Worm (Caenorhabditis elegans) whole organism, L4 larva: ENCODE data around the gene crh-2.

Source experiments
- F37D6.2 ChIP-seq: sonication (generic microtip); optimal IDR thresholded peaks from 2 replicates; lab custom pipeline; 2016; ENCODE audit warnings: mild to moderate bottlenecking, missing genetic modification characterization, missing compliant biosample characterization
- F44E2.7 ChIP-seq: fragments of 200-800 bp; sonication (Bioruptor generic); IDR thresholded peaks from 2 replicates; pipeline ENCODE4 v2.1.2; 2022; ENCODE audit warnings: missing genetic modification characterization, missing compliant biosample characterization
- R02D3.7 ChIP-seq: fragments of 150-350 bp; sonication (generic microtip); optimal IDR thresholded peaks from 3 replicates; lab custom pipeline; 2014; ENCODE audit warnings: missing biosample characterization, missing genetic modification characterization
- T20F7.1 ChIP-seq: fragments of 200-800 bp; sonication (Bioruptor generic); optimal IDR thresholded peaks from 2 replicates; lab custom pipeline; 2018; ENCODE audit warnings: mild to moderate bottlenecking, missing genetic modification characterization, missing compliant biosample characterization
- Y105C5A.15 ChIP-seq: fragments of 200-800 bp; sonication (Bioruptor generic); IDR thresholded peaks from 2 replicates; pipeline ENCODE4 v1.3.6; 2022; ENCODE audit warnings: missing genetic modification characterization, missing compliant biosample characterization
- ZK337.2 ChIP-seq: fragments of 200-800 bp; sonication (Bioruptor generic); IDR thresholded peaks from 2 replicates; pipeline ENCODE4 v1.3.6; 2022; ENCODE audit warnings: missing genetic modification reagents, missing genetic modification characterization, missing compliant biosample characterization
- aha-1 ChIP-seq: fragments of 150-350 bp; peaks from one replicate; lab custom pipeline; 2014; ENCODE audit warnings: missing biosample characterization, missing genetic modification characterization
- ama-1 ChIP-seq: fragments of 150-350 bp; optimal IDR thresholded peaks from 2 replicates; lab custom pipeline; 2014; ENCODE audit warnings: inconsistent platforms, mixed read lengths
- ceh-32 ChIP-seq: sonication (generic microtip); optimal IDR thresholded peaks from 2 replicates; lab custom pipeline; 2016; ENCODE audit warnings: mild to moderate bottlenecking, missing genetic modification characterization, missing compliant biosample characterization; ENCODE audit not compliant: poor library complexity
- ceh-44 ChIP-seq: fragments of 200-800 bp; sonication (Bioruptor generic); IDR thresholded peaks from 2 replicates; pipeline ENCODE4 v1.3.6; 2022; ENCODE audit warnings: missing genetic modification reagents, missing genetic modification characterization, missing compliant biosample characterization
- cey-2 ChIP-seq: sonication (generic microtip); optimal IDR thresholded peaks from 3 replicates; lab custom pipeline; 2017; ENCODE audit warnings: missing genetic modification characterization, mild to moderate bottlenecking, missing compliant biosample characterization, antibody characterized with exemption, borderline replicate concordance; ENCODE audit not compliant: insufficient read depth
- daf-12 ChIP-seq: fragments of 150-350 bp; optimal IDR thresholded peaks from 2 replicates; lab custom pipeline; 2014; ENCODE audit warnings: missing biosample characterization, missing genetic modification reagents, missing genetic modification characterization
- dmd-9 ChIP-seq: fragments of 200-800 bp; sonication (Bioruptor generic); IDR thresholded peaks from 2 replicates; pipeline ENCODE4 v1.3.6; 2022; ENCODE audit warnings: missing genetic modification reagents, missing genetic modification characterization, missing compliant biosample characterization
- fkh-10 ChIP-seq: fragments of 150-350 bp; optimal IDR thresholded peaks from 2 replicates; lab custom pipeline; 2014; ENCODE audit warnings: missing biosample characterization, missing genetic modification reagents, missing genetic modification characterization
- gei-8 ChIP-seq: fragments of 200-800 bp; sonication (Bioruptor generic); optimal IDR thresholded peaks from 2 replicates; lab custom pipeline; 2018; ENCODE audit warnings: mild to moderate bottlenecking, missing genetic modification characterization, missing compliant biosample characterization
- hlh-11 ChIP-seq: fragments of 200-800 bp; sonication (Bioruptor generic); optimal IDR thresholded peaks from 2 replicates; lab custom pipeline; 2018; ENCODE audit warnings: mild to moderate bottlenecking, missing genetic modification characterization, missing compliant biosample characterization
- hlh-30 ChIP-seq: sonication (generic microtip); optimal IDR thresholded peaks from 2 replicates; lab custom pipeline; 2017; ENCODE audit warnings: antibody characterized with exemption, mild to moderate bottlenecking, missing genetic modification characterization, missing compliant biosample characterization; ENCODE audit not compliant: insufficient read depth
- jun-1 ChIP-seq: fragments of 150-350 bp; optimal IDR thresholded peaks from 2 replicates; lab custom pipeline; 2014; ENCODE audit warnings: missing biosample characterization, missing genetic modification reagents, missing genetic modification characterization
- lin-38 ChIP-seq: fragments of 200-800 bp; sonication (Bioruptor generic); IDR thresholded peaks from 2 replicates; pipeline ENCODE4 v1.3.6; 2022; ENCODE audit warnings: missing genetic modification reagents, missing genetic modification characterization, missing compliant biosample characterization
- lsy-2 ChIP-seq, 2 experiments: fragments of 150-350 bp in 1 of 2; sonication (generic microtip) in 1 of 2; optimal IDR thresholded peaks; 2 replicates each; lab custom pipeline; 2014 to 2017; ENCODE audit warnings: missing biosample characterization in 2 of 2, missing genetic modification characterization in 2 of 2
- madf-5 ChIP-seq, 2 experiments: fragments of 200-800 bp; sonication (Bioruptor generic); IDR thresholded peaks; 2 replicates each; pipeline ENCODE4 v1.3.6; 2022; ENCODE audit warnings: missing compliant biosample characterization in 2 of 2, missing genetic modification characterization in 2 of 2
- mdl-1 ChIP-seq, 2 experiments: fragments of 150-350 bp in 1 of 2; sonication (generic microtip) in 1 of 2; optimal IDR thresholded peaks; 2 replicates each; lab custom pipeline; 2014 to 2017; ENCODE audit warnings: missing biosample characterization in 2 of 2, missing genetic modification characterization in 2 of 2
- mdt-29 ChIP-seq: fragments of 200-800 bp; sonication (Bioruptor generic); IDR thresholded peaks from 2 replicates; pipeline ENCODE4 v1.3.6; 2022; ENCODE audit warnings: missing genetic modification reagents, missing genetic modification characterization, missing compliant biosample characterization
- mep-1 ChIP-seq: fragments of 150-350 bp; sonication (generic microtip); optimal IDR thresholded peaks from 3 replicates; lab custom pipeline; 2014; ENCODE audit warnings: missing biosample characterization, missing genetic modification characterization
- mxl-2 ChIP-seq: fragments of 200-800 bp; sonication (Bioruptor generic); conservative IDR thresholded peaks from 2 replicates; pipeline ENCODE4 v1.3.6; 2022; ENCODE audit warnings: missing genetic modification reagents, missing genetic modification characterization, missing compliant biosample characterization
- nhr-237 ChIP-seq: sonication (generic microtip); optimal IDR thresholded peaks from 2 replicates; lab custom pipeline; 2017; ENCODE audit warnings: missing biosample characterization, missing genetic modification characterization
- nhr-25 ChIP-seq: sonication (generic microtip); optimal IDR thresholded peaks from 2 replicates; lab custom pipeline; 2017; ENCODE audit warnings: missing genetic modification characterization, mild to moderate bottlenecking, missing compliant biosample characterization, antibody characterized with exemption, moderate library complexity, borderline replicate concordance; ENCODE audit not compliant: insufficient read depth
- nhr-41 ChIP-seq: fragments of 200-800 bp; sonication (Bioruptor generic); IDR thresholded peaks from 2 replicates; pipeline ENCODE4 v1.3.6; 2022; ENCODE audit warnings: missing genetic modification reagents, missing genetic modification characterization, missing compliant biosample characterization
- nhr-6 ChIP-seq: fragments of 150-350 bp; optimal IDR thresholded peaks from 2 replicates; lab custom pipeline; 2014; ENCODE audit warnings: missing biosample characterization, missing genetic modification characterization
- nhr-76 ChIP-seq: fragments of 150-350 bp; optimal IDR thresholded peaks from 2 replicates; lab custom pipeline; 2014; ENCODE audit warnings: missing biosample characterization, missing genetic modification characterization
- spr-1 ChIP-seq: sonication (generic microtip); optimal IDR thresholded peaks from 2 replicates; lab custom pipeline; 2016; ENCODE audit warnings: mild to moderate bottlenecking, missing genetic modification characterization, missing compliant biosample characterization
- tag-97 ChIP-seq: fragments of 200-800 bp; sonication (Bioruptor generic); IDR thresholded peaks from 2 replicates; pipeline ENCODE4 v1.3.6; 2022; ENCODE audit warnings: missing genetic modification characterization, missing compliant biosample characterization
- tra-1 ChIP-seq: fragments of 200-800 bp; sonication (Bioruptor generic); IDR thresholded peaks from 2 replicates; pipeline ENCODE4 v1.3.6; 2022; ENCODE audit warnings: missing genetic modification reagents, missing genetic modification characterization, missing compliant biosample characterization
- unc-130 ChIP-seq: sonication (generic microtip); optimal IDR thresholded peaks from 2 replicates; lab custom pipeline; 2016; ENCODE audit warnings: missing genetic modification reagents, missing genetic modification characterization, missing compliant biosample characterization
- unc-62 ChIP-seq, 3 experiments: fragments of 150-350 bp in 1 of 3; sonication (generic microtip); optimal IDR thresholded peaks in 2 of 3; peaks in 1 of 3; 1 replicate in 1 of 3; 2 replicates in 2 of 3; lab custom pipeline; 2014 to 2017; ENCODE audit warnings: missing biosample characterization in 3 of 3, missing genetic modification characterization in 3 of 3, missing genetic modification reagents in 3 of 3, missing genotype in 1 of 3
- vab-7 ChIP-seq: fragments of 200-800 bp; sonication (Bioruptor generic); IDR thresholded peaks from 2 replicates; pipeline ENCODE4 v1.3.6; 2022; ENCODE audit warnings: missing genetic modification reagents, missing genetic modification characterization, missing compliant biosample characterization
- zfp-3 ChIP-seq: fragments of 200-800 bp; sonication (Bioruptor generic); conservative IDR thresholded peaks from 2 replicates; pipeline ENCODE4 v1.3.6; 2022; ENCODE audit warnings: missing genetic modification reagents, missing genetic modification characterization, missing compliant biosample characterization
- zip-11 ChIP-seq: fragments of 200-800 bp; sonication (Bioruptor generic); IDR thresholded peaks from 2 replicates; pipeline ENCODE4 v1.3.6; 2022; ENCODE audit warnings: missing genetic modification characterization, missing compliant biosample characterization
- zip-2 ChIP-seq: fragments of 150-350 bp; optimal IDR thresholded peaks from 2 replicates; lab custom pipeline; 2014; ENCODE audit warnings: missing biosample characterization, missing genetic modification characterization

Gene crh-2

ce11 chrII:5157525-5157924 is 29.8 kb downstream of the crh-2 start, which contains the start of gene srb-13 (continued):
- TF ChIP-seq madf-5 (GFP tag; IDR thresholded peaks at IDR 0.05; lab: Robert Waterston, UW) = no peak
- no peak for TF ChIP-seq nhr-41 (GFP tag; lab: Robert Waterston, UW)
- TF ChIP-seq, all 104 proteins: peak for 0

ce11 chrII:5156983-5157382 is 30.4 kb downstream of the crh-2 start, which contains the start of gene msp-45:
TSS of gene msp-45 (minus strand) at chrII:5157083.
- no peak for TF ChIP-seq R02D3.7
- TF ChIP-seq zip-2 (tag; lab: Kevin White, UChicago) = no peak
- TF ChIP-seq unc-62 (GFP tag; optimal IDR thresholded peaks at IDR 0.05 in 1 of 2; lab: Kevin White, UChicago) = no peak
- TF ChIP-seq unc-62 (tag; optimal IDR thresholded peaks at IDR 0.05; lab: Kevin White, UChicago) = no peak
- TF ChIP-seq aha-1 = no peak
- TF ChIP-seq hlh-11 (tag; lab: Kevin White, UChicago) = no peak
- no peak for TF ChIP-seq mxl-2 (GFP tag; lab: Robert Waterston, UW)
- TF ChIP-seq mep-1 (tag; lab: Kevin White, UChicago) = no peak

DNA sequence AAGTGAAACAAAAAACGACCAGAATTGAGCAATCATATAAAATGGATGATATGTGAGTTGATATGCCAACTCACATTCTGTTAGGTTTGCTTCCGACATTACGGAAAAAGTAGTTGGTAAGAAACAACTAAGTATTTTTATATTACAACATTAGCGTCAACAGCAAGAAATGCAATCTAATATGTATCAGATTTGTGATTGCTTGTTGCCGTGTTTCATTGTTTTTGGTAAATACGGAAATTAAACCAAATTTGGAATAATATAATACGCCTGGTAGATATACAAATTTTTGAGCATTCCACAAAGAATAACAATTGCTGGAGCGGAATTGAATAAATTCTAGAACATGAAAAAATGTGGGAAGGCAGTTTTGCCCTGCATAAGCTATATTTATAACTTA is 32.8 kb downstream of the crh-2 start, which contains the start of gene srb-12:
srb-12 (minus strand) TSS at position 101 of the 400 bp plus-strand sequence.
- no peak for TF ChIP-seq ama-1 (lab: Kevin White, UChicago)
- no peak for TF ChIP-seq daf-12 (tag; lab: Kevin White, UChicago)
- no peak for TF ChIP-seq spr-1 (tag; lab: Kevin White, UChicago)
- TF ChIP-seq dmd-9 (GFP tag; lab: Robert Waterston, UW) = no peak

DNA sequence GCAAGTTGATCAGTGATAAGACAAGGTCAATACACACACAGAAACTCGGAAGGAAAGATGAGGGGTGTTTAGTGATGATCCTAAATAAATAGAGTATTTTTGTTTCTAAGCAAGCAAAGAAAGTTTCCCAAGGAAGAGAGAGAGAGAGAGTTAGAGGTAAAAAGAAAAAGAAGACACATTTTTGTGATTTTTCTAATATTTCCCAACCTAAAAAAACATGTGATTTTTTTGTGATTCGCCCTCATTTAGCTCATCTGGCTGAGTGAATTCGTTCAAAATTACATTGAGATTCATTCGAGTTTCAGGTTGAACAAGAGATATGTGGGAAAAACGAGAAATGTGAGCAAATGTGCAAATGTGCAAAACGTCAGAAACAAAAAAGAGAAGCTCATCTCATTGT is 36.5 kb downstream of the crh-2 start, which contains the start of gene srb-16:
srb-16 (minus strand) TSS at position 101 of the 400 bp plus-strand sequence.
- no peak for TF ChIP-seq fkh-10 (GFP tag; lab: Kevin White, UChicago)
- TF ChIP-seq ceh-44 = no peak
- TF ChIP-seq lsy-2 (tag; optimal IDR thresholded peaks at IDR 0.05; lab: Kevin White, UChicago) = no peak
- TF ChIP-seq unc-130 (GFP tag; lab: Kevin White, UChicago) = no peak
- no peak for TF ChIP-seq dmd-9 (GFP tag; lab: Robert Waterston, UW)
- TF ChIP-seq jun-1 = no peak
- TF ChIP-seq mdt-29 = no peak
- no peak for TF ChIP-seq T20F7.1 (GFP tag; lab: Kevin White, UChicago)
- no peak for TF ChIP-seq daf-12 (tag; lab: Kevin White, UChicago)
- TF ChIP-seq tag-97 (GFP tag; lab: Robert Waterston, UW) = no peak
- TF ChIP-seq zip-11 (GFP tag; lab: Robert Waterston, UW) = no peak
- TF ChIP-seq mep-1 (tag; lab: Kevin White, UChicago) = no peak

ce11 chrII:5148349-5148748 is 39.0 kb downstream of the crh-2 start, which contains the start of gene F58A6.5:
TSS of gene F58A6.5 (minus strand) at chrII:5148449.
- TF ChIP-seq ceh-32 (tag; lab: Kevin White, UChicago) = no peak
- no peak for TF ChIP-seq tra-1 (GFP tag; lab: Robert Waterston, UW)
- no peak for TF ChIP-seq Y105C5A.15
- TF ChIP-seq hlh-30 (tag; lab: Kevin White, UChicago) = no peak
- TF ChIP-seq F44E2.7 = no peak
- TF ChIP-seq nhr-237 = no peak
- no peak for TF ChIP-seq vab-7 (GFP tag; lab: Robert Waterston, UW)
- no peak for TF ChIP-seq nhr-25 (tag; lab: Kevin White, UChicago)
- no peak for TF ChIP-seq zfp-3 (GFP tag; lab: Robert Waterston, UW)
- TF ChIP-seq F37D6.2 (tag; lab: Kevin White, UChicago) = no peak
- TF ChIP-seq gei-8 (GFP tag; lab: Kevin White, UChicago) = no peak
- no peak for TF ChIP-seq nhr-6 (tag; lab: Kevin White, UChicago)
- TF ChIP-seq spr-1 (tag; lab: Kevin White, UChicago) = no peak
- TF ChIP-seq ZK337.2 (GFP tag; lab: Robert Waterston, UW) = no peak
- TF ChIP-seq nhr-76 (tag; lab: Kevin White, UChicago) = no peak
- no peak for TF ChIP-seq lin-38 (GFP tag; lab: Robert Waterston, UW)
- TF ChIP-seq fkh-10 (GFP tag; lab: Kevin White, UChicago) = no peak
- no peak for TF ChIP-seq cey-2
- no peak for TF ChIP-seq mdl-1 (tag; optimal IDR thresholded peaks at IDR 0.05; lab: Kevin White, UChicago)
- TF ChIP-seq, all 104 proteins: peak for 0
